Worm (Caenorhabditis elegans) whole organism, L4 larva: Measurements from ENCODE around the gene F22B5.5.

Source experiments
- F10B5.3 ChIP-seq: sonication (generic microtip); optimal IDR thresholded peaks from 2 replicates; lab custom pipeline; 2016; ENCODE audit warnings: mild to moderate bottlenecking, missing genetic modification characterization, missing compliant biosample characterization
- F26F4.8 ChIP-seq: fragments of 200-800 bp; sonication (Bioruptor generic); conservative IDR thresholded peaks from 2 replicates; pipeline ENCODE4 v1.3.6; 2022; ENCODE audit warnings: missing genetic modification characterization, missing compliant biosample characterization
- F44E2.7 ChIP-seq: fragments of 200-800 bp; sonication (Bioruptor generic); IDR thresholded peaks from 2 replicates; pipeline ENCODE4 v2.1.2; 2022; ENCODE audit warnings: missing genetic modification characterization, missing compliant biosample characterization
- R02D3.7 ChIP-seq: fragments of 150-350 bp; sonication (generic microtip); optimal IDR thresholded peaks from 3 replicates; lab custom pipeline; 2014; ENCODE audit warnings: missing biosample characterization, missing genetic modification characterization
- T20F7.1 ChIP-seq: fragments of 200-800 bp; sonication (Bioruptor generic); optimal IDR thresholded peaks from 2 replicates; lab custom pipeline; 2018; ENCODE audit warnings: mild to moderate bottlenecking, missing genetic modification characterization, missing compliant biosample characterization
- Y48G9A.11 ChIP-seq: fragments of 200-800 bp; sonication (Bioruptor generic); IDR thresholded peaks from 2 replicates; pipeline ENCODE4 v1.3.6; 2022; ENCODE audit warnings: missing genetic modification reagents, missing genetic modification characterization, missing compliant biosample characterization
- Y5F2A.4 ChIP-seq: fragments of 200-800 bp; sonication (Bioruptor generic); optimal IDR thresholded peaks from 2 replicates; lab custom pipeline; 2018; ENCODE audit warnings: mild to moderate bottlenecking, missing genetic modification characterization, missing compliant biosample characterization
- aly-2 ChIP-seq: sonication (generic microtip); optimal IDR thresholded peaks from 2 replicates; lab custom pipeline; 2018; ENCODE audit warnings: missing biosample characterization, missing genetic modification characterization
- ama-1 ChIP-seq: fragments of 150-350 bp; optimal IDR thresholded peaks from 2 replicates; lab custom pipeline; 2014; ENCODE audit warnings: inconsistent platforms, mixed read lengths
- arid-1 ChIP-seq: fragments of 200-800 bp; sonication (Bioruptor generic); conservative IDR thresholded peaks from 2 replicates; pipeline ENCODE4 v1.3.6; 2022; ENCODE audit warnings: missing genetic modification reagents, missing genetic modification characterization, missing compliant biosample characterization
- ceh-20 ChIP-seq: fragments of 200-800 bp; sonication (Bioruptor generic); IDR thresholded peaks from 2 replicates; pipeline ENCODE4 v1.3.6; 2022; ENCODE audit warnings: missing genetic modification reagents, missing genetic modification characterization, missing compliant biosample characterization
- ceh-28 ChIP-seq: fragments of 150-350 bp; optimal IDR thresholded peaks from 2 replicates; lab custom pipeline; 2014; ENCODE audit warnings: missing biosample characterization, missing genetic modification reagents, missing genetic modification characterization
- ceh-32 ChIP-seq: sonication (generic microtip); optimal IDR thresholded peaks from 2 replicates; lab custom pipeline; 2016; ENCODE audit warnings: mild to moderate bottlenecking, missing genetic modification characterization, missing compliant biosample characterization; ENCODE audit not compliant: poor library complexity
- ceh-82 ChIP-seq: sonication (generic microtip); optimal IDR thresholded peaks from 2 replicates; lab custom pipeline; 2017; ENCODE audit warnings: missing biosample characterization, missing genetic modification characterization
- ctbp-1 ChIP-seq: fragments of 200-800 bp; sonication (Bioruptor generic); IDR thresholded peaks from 2 replicates; pipeline ENCODE4 v1.3.6; 2022; ENCODE audit warnings: missing genetic modification reagents, missing genetic modification characterization, missing compliant biosample characterization
- daf-12 ChIP-seq: fragments of 150-350 bp; optimal IDR thresholded peaks from 2 replicates; lab custom pipeline; 2014; ENCODE audit warnings: missing biosample characterization, missing genetic modification reagents, missing genetic modification characterization
- daf-19 ChIP-seq: fragments of 200-800 bp; sonication (Bioruptor generic); conservative IDR thresholded peaks from 2 replicates; pipeline ENCODE4 v1.3.6; 2022; ENCODE audit warnings: missing genetic modification characterization, missing compliant biosample characterization
- egl-27 ChIP-seq: sonication (generic microtip); optimal IDR thresholded peaks from 3 replicates; lab custom pipeline; 2017; ENCODE audit warnings: missing biosample characterization, missing genetic modification reagents, missing genetic modification characterization
- fkh-10 ChIP-seq: fragments of 150-350 bp; optimal IDR thresholded peaks from 2 replicates; lab custom pipeline; 2014; ENCODE audit warnings: missing biosample characterization, missing genetic modification reagents, missing genetic modification characterization
- gei-8 ChIP-seq: fragments of 200-800 bp; sonication (Bioruptor generic); optimal IDR thresholded peaks from 2 replicates; lab custom pipeline; 2018; ENCODE audit warnings: mild to moderate bottlenecking, missing genetic modification characterization, missing compliant biosample characterization
- hlh-11 ChIP-seq: fragments of 200-800 bp; sonication (Bioruptor generic); optimal IDR thresholded peaks from 2 replicates; lab custom pipeline; 2018; ENCODE audit warnings: mild to moderate bottlenecking, missing genetic modification characterization, missing compliant biosample characterization
- hlh-30 ChIP-seq: sonication (generic microtip); optimal IDR thresholded peaks from 2 replicates; lab custom pipeline; 2017; ENCODE audit warnings: antibody characterized with exemption, mild to moderate bottlenecking, missing genetic modification characterization, missing compliant biosample characterization; ENCODE audit not compliant: insufficient read depth
- lin-13 ChIP-seq: fragments of 150-350 bp; optimal IDR thresholded peaks from 2 replicates; lab custom pipeline; 2014; ENCODE audit warnings: missing biosample characterization, missing genetic modification reagents, missing genetic modification characterization
- lin-29 ChIP-seq: fragments of 200-800 bp; sonication (Bioruptor generic); IDR thresholded peaks from 2 replicates; pipeline ENCODE4 v1.3.6; 2022; ENCODE audit warnings: missing genetic modification reagents, missing genetic modification characterization, missing compliant biosample characterization
- lin-38 ChIP-seq: fragments of 200-800 bp; sonication (Bioruptor generic); IDR thresholded peaks from 2 replicates; pipeline ENCODE4 v1.3.6; 2022; ENCODE audit warnings: missing genetic modification reagents, missing genetic modification characterization, missing compliant biosample characterization
- lir-3 ChIP-seq: sonication (generic microtip); optimal IDR thresholded peaks from 2 replicates; lab custom pipeline; 2016; ENCODE audit warnings: mild to moderate bottlenecking, missing genetic modification characterization, missing compliant biosample characterization
- lsy-2 ChIP-seq, 2 experiments: fragments of 150-350 bp in 1 of 2; sonication (generic microtip) in 1 of 2; optimal IDR thresholded peaks; 2 replicates each; lab custom pipeline; 2014 to 2017; ENCODE audit warnings: missing biosample characterization in 2 of 2, missing genetic modification characterization in 2 of 2
- madf-5 ChIP-seq, 2 experiments: fragments of 200-800 bp; sonication (Bioruptor generic); IDR thresholded peaks; 2 replicates each; pipeline ENCODE4 v1.3.6; 2022; ENCODE audit warnings: missing compliant biosample characterization in 2 of 2, missing genetic modification characterization in 2 of 2
- mdl-1 ChIP-seq, 2 experiments: fragments of 150-350 bp in 1 of 2; sonication (generic microtip) in 1 of 2; optimal IDR thresholded peaks; 2 replicates each; lab custom pipeline; 2014 to 2017; ENCODE audit warnings: missing biosample characterization in 2 of 2, missing genetic modification characterization in 2 of 2
- mep-1 ChIP-seq: fragments of 150-350 bp; sonication (generic microtip); optimal IDR thresholded peaks from 3 replicates; lab custom pipeline; 2014; ENCODE audit warnings: missing biosample characterization, missing genetic modification characterization
- mes-2 ChIP-seq: sonication (generic microtip); optimal IDR thresholded peaks from 2 replicates; lab custom pipeline; 2016; ENCODE audit warnings: missing genotype, mild to moderate bottlenecking, missing genetic modification characterization, missing compliant biosample characterization; ENCODE audit not compliant: poor library complexity, severe bottlenecking
- mxl-2 ChIP-seq: fragments of 200-800 bp; sonication (Bioruptor generic); conservative IDR thresholded peaks from 2 replicates; pipeline ENCODE4 v1.3.6; 2022; ENCODE audit warnings: missing genetic modification reagents, missing genetic modification characterization, missing compliant biosample characterization
- nhr-11 ChIP-seq: fragments of 150-350 bp; optimal IDR thresholded peaks from 2 replicates; lab custom pipeline; 2014; ENCODE audit warnings: missing biosample characterization, missing genetic modification characterization
- nhr-28 ChIP-seq: fragments of 150-350 bp; optimal IDR thresholded peaks from 2 replicates; lab custom pipeline; 2014; ENCODE audit warnings: missing biosample characterization, missing genetic modification characterization
- nhr-48 ChIP-seq: sonication (generic microtip); optimal IDR thresholded peaks from 2 replicates; lab custom pipeline; 2016; ENCODE audit warnings: mild to moderate bottlenecking, missing genetic modification characterization, missing compliant biosample characterization
- nhr-76 ChIP-seq: fragments of 150-350 bp; optimal IDR thresholded peaks from 2 replicates; lab custom pipeline; 2014; ENCODE audit warnings: missing biosample characterization, missing genetic modification characterization
- nhr-77 ChIP-seq: fragments of 150-350 bp; optimal IDR thresholded peaks from 2 replicates; lab custom pipeline; 2014; ENCODE audit warnings: missing biosample characterization, missing genetic modification characterization
- pha-4 ChIP-seq, 2 experiments: fragments of 150-350 bp in 1 of 2; fragments of 200-800 bp in 1 of 2; sonication (Bioruptor generic) in 1 of 2; IDR thresholded peaks in 1 of 2; optimal IDR thresholded peaks in 1 of 2; 2 replicates each; pipeline versions ENCODE4 v1.3.6 to Lab custom; 2014 to 2022; ENCODE audit warnings: missing genetic modification characterization in 2 of 2, missing genetic modification reagents in 2 of 2, missing biosample characterization in 1 of 2, missing compliant biosample characterization in 1 of 2
- rbr-2 ChIP-seq: sonication (generic microtip); optimal IDR thresholded peaks from 2 replicates; lab custom pipeline; 2016; ENCODE audit warnings: missing genotype, missing genetic modification characterization, missing compliant biosample characterization
- skn-1 ChIP-seq: fragments of 150-350 bp; optimal IDR thresholded peaks from 2 replicates; lab custom pipeline; 2014; ENCODE audit warnings: missing biosample characterization, missing genetic modification characterization
- snpc-1.2 ChIP-seq: fragments of 200-800 bp; sonication (Bioruptor generic); IDR thresholded peaks from 2 replicates; pipeline ENCODE4 v1.3.6; 2022; ENCODE audit warnings: missing genetic modification reagents, missing genetic modification characterization, missing compliant biosample characterization
- snpc-4 ChIP-seq: fragments of 150-350 bp; optimal IDR thresholded peaks from 2 replicates; lab custom pipeline; 2014; ENCODE audit warnings: missing biosample characterization, missing genetic modification characterization
- spr-3 ChIP-seq: fragments of 200-800 bp; sonication (Bioruptor generic); optimal IDR thresholded peaks from 2 replicates; lab custom pipeline; 2018; ENCODE audit warnings: mild to moderate bottlenecking, missing genetic modification characterization, missing compliant biosample characterization
- tag-97 ChIP-seq: fragments of 200-800 bp; sonication (Bioruptor generic); IDR thresholded peaks from 2 replicates; pipeline ENCODE4 v1.3.6; 2022; ENCODE audit warnings: missing genetic modification characterization, missing compliant biosample characterization
- tra-1 ChIP-seq: fragments of 200-800 bp; sonication (Bioruptor generic); IDR thresholded peaks from 2 replicates; pipeline ENCODE4 v1.3.6; 2022; ENCODE audit warnings: missing genetic modification reagents, missing genetic modification characterization, missing compliant biosample characterization
- unc-39 ChIP-seq: sonication (generic microtip); optimal IDR thresholded peaks from 2 replicates; lab custom pipeline; 2017; ENCODE audit warnings: missing biosample characterization, missing genetic modification characterization
- zag-1 ChIP-seq: fragments of 150-350 bp; optimal IDR thresholded peaks from 2 replicates; lab custom pipeline; 2014; ENCODE audit warnings: missing biosample characterization, missing genetic modification characterization
- zfp-2 ChIP-seq: sonication (generic microtip); optimal IDR thresholded peaks from 2 replicates; lab custom pipeline; 2016; ENCODE audit warnings: mild to moderate bottlenecking, missing genetic modification characterization, missing compliant biosample characterization
- zip-11 ChIP-seq: fragments of 200-800 bp; sonication (Bioruptor generic); IDR thresholded peaks from 2 replicates; pipeline ENCODE4 v1.3.6; 2022; ENCODE audit warnings: missing genetic modification characterization, missing compliant biosample characterization

The F22B5.5 gene

DNA sequence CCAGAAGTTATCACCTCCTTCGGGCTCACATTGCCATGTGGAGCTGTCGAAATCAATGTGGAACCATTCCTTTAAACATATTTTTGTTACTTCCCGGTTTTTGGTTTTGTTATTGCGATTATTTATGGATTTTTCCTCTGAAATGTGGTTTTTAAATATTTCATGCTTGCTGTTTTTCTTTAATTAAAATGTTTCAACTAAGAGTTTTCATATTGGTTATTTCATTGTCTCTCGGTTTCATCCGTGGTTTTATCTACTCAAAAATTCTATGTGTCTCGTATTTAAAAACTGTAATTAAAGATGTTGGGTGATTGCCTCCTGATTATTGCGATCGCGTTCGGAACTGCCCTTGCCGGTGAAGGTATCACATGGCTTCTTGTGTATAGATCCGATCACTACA, 12.5 kb upstream of the F22B5.5 start, which contains the start of gene F22B5.10:
TSS of gene F22B5.10 (plus strand) at position 301 of the 400 bp plus-strand sequence.
- TF ChIP-seq lin-29, result no peak
- TF ChIP-seq hlh-30 (tag; lab: Kevin White, UChicago), result no peak
- no peak for TF ChIP-seq F10B5.3 (tag; lab: Kevin White, UChicago)
- TF ChIP-seq rbr-2 (tag; lab: Kevin White, UChicago), result no peak
- no peak for TF ChIP-seq skn-1 (tag; lab: Kevin White, UChicago)
- TF ChIP-seq Y48G9A.11 (GFP tag; lab: Robert Waterston, UW), result no peak
- no peak for TF ChIP-seq pha-4 (GFP tag; IDR thresholded peaks at IDR 0.05; lab: Robert Waterston, UW)
- TF ChIP-seq pha-4 (tag; optimal IDR thresholded peaks at IDR 0.05; lab: Kevin White, UChicago), result no peak
- TF ChIP-seq ceh-28 (tag; lab: Kevin White, UChicago), result no peak
- no peak for TF ChIP-seq nhr-28
- TF ChIP-seq lir-3 (tag; lab: Kevin White, UChicago), result no peak
- no peak for TF ChIP-seq madf-5 (GFP tag; IDR thresholded peaks at IDR 0.05; lab: Robert Waterston, UW)
- TF ChIP-seq snpc-4 (tag; lab: Kevin White, UChicago), result no peak
- TF ChIP-seq lin-38, result peak; percentile 23; the same call in 1 of the 2 replicates
- TF ChIP-seq nhr-48 (tag; lab: Kevin White, UChicago), result no peak
- peak; percentile 49 for TF ChIP-seq ama-1

DNA sequence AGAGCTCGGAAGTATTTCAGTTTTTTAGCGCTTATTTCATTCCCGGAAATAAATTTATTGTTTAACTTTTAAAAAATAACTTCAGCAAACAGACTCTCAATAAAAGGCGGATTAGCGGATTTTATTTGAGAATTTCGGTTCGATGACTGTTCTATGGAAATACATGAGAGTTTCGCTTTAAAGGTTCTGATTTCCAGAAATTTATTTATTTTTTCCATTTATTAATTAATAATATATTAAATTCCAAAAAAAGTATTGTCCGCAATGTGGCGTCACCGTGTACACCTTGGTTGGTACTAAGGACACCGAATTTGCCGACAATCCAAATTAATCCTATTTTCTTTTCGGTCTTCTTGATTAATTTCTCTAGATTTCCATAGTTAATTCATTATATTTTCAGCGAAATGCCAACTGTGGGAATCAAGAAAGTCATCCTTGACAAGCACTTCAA, 10.1 kb upstream of the F22B5.5 start, which contains the start of gene fars-3:
TSS of gene fars-3 (plus strand) at position 401 of the 451 bp plus-strand sequence.
- TF ChIP-seq snpc-4 (tag; lab: Kevin White, UChicago) (no peak), lin-13 (GFP tag; lab: Kevin White, UChicago) (no peak), nhr-76 (tag; lab: Kevin White, UChicago) (no peak), daf-19 (GFP tag; lab: Robert Waterston, UW) (no peak), zag-1 (tag; lab: Kevin White, UChicago) (no peak), snpc-1.2 (GFP tag; lab: Robert Waterston, UW) (peak; percentile 64; the same call in 1 of the 2 replicates), nhr-77 (tag; lab: Kevin White, UChicago) (no peak), unc-39 (tag; lab: Kevin White, UChicago) (no peak), aly-2 (tag; lab: Kevin White, UChicago) (no peak), nhr-11 (tag; lab: Kevin White, UChicago) (no peak), ama-1 (no peak), mxl-2 (GFP tag; lab: Robert Waterston, UW) (no peak), mep-1 (peak; percentile 76), lir-3 (tag; lab: Kevin White, UChicago) (no peak), tag-97 (GFP tag; lab: Robert Waterston, UW) (no peak), gei-8 (GFP tag; lab: Kevin White, UChicago) (no peak), ctbp-1 (GFP tag; lab: Robert Waterston, UW) (peak; percentile 43; the same call in 1 of the 2 replicates), fkh-10 (GFP tag; lab: Kevin White, UChicago) (no peak), egl-27 (tag; lab: Kevin White, UChicago) (no peak), tra-1 (GFP tag; lab: Robert Waterston, UW) (no peak), mdl-1 (tag; optimal IDR thresholded peaks at IDR 0.05; lab: Kevin White, UChicago) (no peak), hlh-11 (no peak), zfp-2 (tag; lab: Kevin White, UChicago) (no peak), mes-2 (tag; lab: Kevin White, UChicago) (peak; percentile 65), R02D3.7 (tag; lab: Kevin White, UChicago) (no peak), Y5F2A.4 (GFP tag; lab: Kevin White, UChicago) (no peak), Y48G9A.11 (GFP tag; lab: Robert Waterston, UW) (no peak), rbr-2 (tag; lab: Kevin White, UChicago) (peak; percentile 25), lin-38 (peak; percentile 67; the same call in 1 of the 2 replicates), F44E2.7 (no peak), spr-3 (no peak), arid-1 (GFP tag; lab: Robert Waterston, UW) (peak; percentile 14; the same call in 1 of the 2 replicates), nhr-48 (tag; lab: Kevin White, UChicago) (no peak), daf-12 (no peak), zip-11 (no peak), T20F7.1 (GFP tag; lab: Kevin White, UChicago) (no peak), ceh-20 (GFP tag; lab: Robert Waterston, UW) (no peak), lsy-2 (tag; optimal IDR thresholded peaks at IDR 0.05; lab: Kevin White, UChicago) (peak in 1 of 2 experiments; percentile 66), F26F4.8 (GFP tag; lab: Robert Waterston, UW) (no peak), ceh-82 (tag; lab: Kevin White, UChicago) (no peak), ceh-32 (no peak)
